Worm (Caenorhabditis elegans): ENCODE measurements around the gene T07A5.7.

T07A5.7 gene

ce11 chrIII:10271807-10272206 is 39.1 kb downstream of the T07A5.7 start:
- TF ChIP-seq unc-62 (GFP tag; optimal IDR thresholded peaks at IDR 0.05 in 1 of 2), result peak in 1 of 2 experiments; percentile 55
- TF ChIP-seq unc-62 (tag; optimal IDR thresholded peaks at IDR 0.05), result no peak
- TF ChIP-seq dmd-8 (GFP tag; IDR thresholded peaks at IDR 0.05), result no peak
- TF ChIP-seq lin-1 (GFP tag; IDR thresholded peaks at IDR 0.05), result no peak
- no peak for TF ChIP-seq zag-1 (tag; optimal IDR thresholded peaks at IDR 0.05)
- no peak for TF ChIP-seq Y48G9A.11 (GFP tag; IDR thresholded peaks at IDR 0.05)
- TF ChIP-seq lin-39 (tag; optimal IDR thresholded peaks at IDR 0.05), result no peak
- no peak for TF ChIP-seq F44E2.7 (GFP tag; IDR thresholded peaks at IDR 0.05)
- TF ChIP-seq vab-7 (GFP tag; IDR thresholded peaks at IDR 0.05), result no peak
- no peak for TF ChIP-seq ceh-28 (tag; optimal IDR thresholded peaks at IDR 0.05)
- TF ChIP-seq nhr-6 (tag; optimal IDR thresholded peaks at IDR 0.05), result no peak
- peak; percentile 84 for TF ChIP-seq aha-1 (tag)
- TF ChIP-seq F49E8.2 (tag; optimal IDR thresholded peaks at IDR 0.05; ENCODE audit: borderline replicate concordance), result no peak
- no peak for TF ChIP-seq ZK546.5 (tag; optimal IDR thresholded peaks at IDR 0.05)
- TF ChIP-seq aly-2 (tag; optimal IDR thresholded peaks at IDR 0.05), result no peak
- TF ChIP-seq cey-2 (tag; optimal IDR thresholded peaks at IDR 0.05; ENCODE audit: borderline replicate concordance, insufficient read depth), result no peak

- TF ChIP-seq F49E8.2 (tag; optimal IDR thresholded peaks at IDR 0.05; ENCODE audit: borderline replicate concordance) (peak; percentile 76), daf-16 (GFP tag; optimal IDR thresholded peaks at IDR 0.05) (no peak), daf-16 (tag; optimal IDR thresholded peaks at IDR 0.05) (peak; percentile 57), zip-11 (GFP tag; IDR thresholded peaks at IDR 0.05) (no peak), unc-62 (GFP tag; optimal IDR thresholded peaks at IDR 0.05 in 1 of 2) (no peak), unc-62 (tag; optimal IDR thresholded peaks at IDR 0.05) (no peak), ztf-7 (tag; optimal IDR thresholded peaks at IDR 0.05) (no peak), lin-38 (GFP tag; IDR thresholded peaks at IDR 0.05) (peak; percentile 98), nhr-76 (tag; optimal IDR thresholded peaks at IDR 0.05) (no peak), ceh-20 (GFP tag; IDR thresholded peaks at IDR 0.05) (peak; percentile 98), lin-13 (GFP tag; optimal IDR thresholded peaks at IDR 0.05) (peak; percentile 51), daf-12 (tag; optimal IDR thresholded peaks at IDR 0.05) (no peak), cey-2 (tag; optimal IDR thresholded peaks at IDR 0.05; ENCODE audit: borderline replicate concordance, insufficient read depth) (no peak), zip-2 (tag; optimal IDR thresholded peaks at IDR 0.05) (no peak), Y48G9A.11 (GFP tag; IDR thresholded peaks at IDR 0.05) (peak; percentile 96), ZK546.5 (tag; optimal IDR thresholded peaks at IDR 0.05) (no peak), ceh-28 (tag; optimal IDR thresholded peaks at IDR 0.05) (no peak), nhr-77 (tag; optimal IDR thresholded peaks at IDR 0.05) (peak; percentile 6), T20F7.1 (GFP tag; optimal IDR thresholded peaks at IDR 0.05) (no peak), nhr-25 (tag; optimal IDR thresholded peaks at IDR 0.05; ENCODE audit: borderline replicate concordance, insufficient read depth) (peak; percentile 48), pha-4 (GFP tag; IDR thresholded peaks at IDR 0.05) (peak; percentile 95), pha-4 (tag; optimal IDR thresholded peaks at IDR 0.05) (no peak), ceh-62 (tag; optimal IDR thresholded peaks at IDR 0.05) (no peak), mes-2 (tag; optimal IDR thresholded peaks at IDR 0.05; ENCODE audit: poor library complexity, severe bottlenecking) (peak; percentile 99), tra-1 (GFP tag; IDR thresholded peaks at IDR 0.05) (peak; percentile 99), mxl-3 (GFP tag; optimal IDR thresholded peaks at IDR 0.05) (peak; percentile 85), php-3 (GFP tag; IDR thresholded peaks at IDR 0.05) (peak; percentile 96), F10B5.3 (tag; optimal IDR thresholded peaks at IDR 0.05) (no peak), egl-27 (tag; optimal IDR thresholded peaks at IDR 0.05) (no peak), unc-130 (GFP tag; optimal IDR thresholded peaks at IDR 0.05) (peak; percentile 94), nhr-42 (GFP tag; IDR thresholded peaks at IDR 0.05) (peak; percentile 97), nhr-10 (tag; optimal IDR thresholded peaks at IDR 0.05) (no peak), dmd-6 (GFP tag; IDR thresholded peaks at IDR 0.05) (peak; percentile 98), ceh-32 (tag; optimal IDR thresholded peaks at IDR 0.05; ENCODE audit: poor library complexity) (no peak), vab-7 (GFP tag; IDR thresholded peaks at IDR 0.05) (peak; percentile 96), set-16 (GFP tag; IDR thresholded peaks at IDR 0.05) (peak; percentile 92), T26A8.4 (GFP tag; IDR thresholded peaks at IDR 0.05) (peak; percentile 97), F26F4.8 (GFP tag; conservative IDR thresholded peaks at IDR 0.05) (no peak), hmg-1.1 (GFP tag; IDR thresholded peaks at IDR 0.05) (peak; percentile 99), daf-19 (GFP tag; conservative IDR thresholded peaks at IDR 0.05) (no peak), ZK337.2 (GFP tag; IDR thresholded peaks at IDR 0.05) (peak; percentile 99)
Observed at ce11 chrIII:10270778-10271307, 40.1 kb downstream of the T07A5.7 start, which contains the start of gene cnk-1. Gene cnk-1, plus strand, starts transcription at chrIII:10271257.
